Worm (Caenorhabditis elegans) whole organism, L4 larva: ENCODE results near the gene mlp-1.

ENCODE experiments used
- lsy-2 ChIP-seq, 2 experiments: fragments of 150-350 bp in 1 of 2; sonication (generic microtip) in 1 of 2; optimal IDR thresholded peaks; 2 replicates each; lab custom pipeline; 2014 to 2017; ENCODE audit warnings: missing biosample characterization in 2 of 2, missing genetic modification characterization in 2 of 2
- nhr-25 ChIP-seq: sonication (generic microtip); optimal IDR thresholded peaks from 2 replicates; lab custom pipeline; 2017; ENCODE audit warnings: missing genetic modification characterization, mild to moderate bottlenecking, missing compliant biosample characterization, antibody characterized with exemption, moderate library complexity, borderline replicate concordance; ENCODE audit not compliant: insufficient read depth
- unc-130 ChIP-seq: sonication (generic microtip); optimal IDR thresholded peaks from 2 replicates; lab custom pipeline; 2016; ENCODE audit warnings: missing genetic modification reagents, missing genetic modification characterization, missing compliant biosample characterization

DNA sequence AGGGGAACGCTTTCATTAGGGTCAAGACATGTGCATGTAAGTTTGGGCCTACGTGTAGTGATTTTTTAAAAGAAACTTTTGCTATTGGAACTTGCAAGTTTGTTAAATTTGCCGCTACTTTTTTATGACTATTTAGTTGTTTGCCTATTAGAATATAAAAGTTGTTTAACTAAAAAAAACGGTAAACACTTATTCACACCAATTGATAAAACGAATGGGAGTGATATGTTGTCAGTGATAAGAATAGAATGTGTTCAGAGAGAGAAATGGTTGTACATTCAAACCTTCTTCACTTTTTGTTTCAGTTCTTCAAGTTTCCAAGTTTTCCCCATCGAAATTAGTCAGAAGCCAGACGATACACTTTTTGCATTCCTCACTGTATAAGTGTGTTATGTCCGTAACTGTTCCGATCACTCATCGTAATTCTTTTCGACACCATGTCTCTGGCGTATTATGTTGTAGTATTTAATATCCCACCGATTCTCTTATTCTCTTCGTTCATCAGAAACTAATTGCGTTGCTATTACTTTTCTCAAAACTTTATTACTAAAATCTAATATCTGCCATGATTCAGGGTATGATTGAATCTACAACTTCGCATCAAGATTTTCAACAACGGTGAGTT is 8.9 kb downstream of the mlp-1 start, which contains the start of gene dct-6:
- TF ChIP-seq unc-130 (GFP tag; lab: Kevin White, UChicago) = no peak
- no peak for TF ChIP-seq lsy-2 (tag; optimal IDR thresholded peaks at IDR 0.05; lab: Kevin White, UChicago)
- no peak for TF ChIP-seq nhr-25 (tag; lab: Kevin White, UChicago)
